Fruit fly (Drosophila melanogaster) whole organism, wandering third instar larva: Measurements from ENCODE around the gene chp.

Experiments used
- Abd-B ChIP-seq: fragments of >200 bp; optimal IDR thresholded peaks from 2 replicates; lab custom pipeline; 2017; ENCODE audit warnings: missing biosample characterization, missing genetic modification characterization
- CG32264 ChIP-seq: fragments of 200-800 bp; sonication (Bioruptor generic); optimal IDR thresholded peaks from 2 replicates; lab custom pipeline; 2016; ENCODE audit warnings: missing biosample characterization, missing genetic modification characterization
- CG9705 ChIP-seq: fragments of 200-800 bp; sonication (Bioruptor generic); optimal IDR thresholded peaks from 2 replicates; lab custom pipeline; 2018; ENCODE audit warnings: missing biosample characterization, mild to moderate bottlenecking, missing genetic modification characterization
- CrebA ChIP-seq: fragments of 200-800 bp; sonication (Bioruptor generic); optimal IDR thresholded peaks from 2 replicates; lab custom pipeline; 2016; ENCODE audit warnings: missing biosample characterization, mild to moderate bottlenecking, missing genetic modification characterization, borderline replicate concordance
- Dfd ChIP-seq: fragments of >200 bp; optimal IDR thresholded peaks from 2 replicates; lab custom pipeline; 2017; ENCODE audit warnings: missing biosample characterization, missing genetic modification characterization
- Dif ChIP-seq: fragments of 200-275, 200-300 bp; sonication (Bioruptor generic); optimal IDR thresholded peaks from 2 replicates; lab custom pipeline; 2018; ENCODE audit warnings: missing biosample characterization, missing genetic modification characterization; ENCODE audit not compliant: partially characterized antibody
- HLH106 ChIP-seq: fragments of 200-800 bp; optimal IDR thresholded peaks from 3 replicates; lab custom pipeline; 2019; ENCODE audit warnings: missing biosample characterization, mild to moderate bottlenecking, missing genetic modification characterization, moderate library complexity
- Hnf4 ChIP-seq: fragments of 200-800 bp; sonication (Bioruptor generic); optimal IDR thresholded peaks from 2 replicates; lab custom pipeline; 2016; ENCODE audit warnings: missing biosample characterization, mild to moderate bottlenecking, missing genetic modification characterization
- Hr83 ChIP-seq: fragments of 200-300 bp; sonication (Bioruptor generic); optimal IDR thresholded peaks from 2 replicates; lab custom pipeline; 2016; ENCODE audit warnings: missing biosample characterization, mild to moderate bottlenecking, missing genetic modification characterization, moderate library complexity; ENCODE audit not compliant: poor library complexity, severe bottlenecking
- Jra ChIP-seq: sonication (Bioruptor generic); optimal IDR thresholded peaks from 2 replicates; lab custom pipeline; 2016; ENCODE audit warnings: missing biosample characterization, missing genetic modification characterization
- Mio ChIP-seq: sonication (Bioruptor generic); optimal IDR thresholded peaks from 2 replicates; lab custom pipeline; 2016; ENCODE audit warnings: missing biosample characterization, missing genetic modification characterization
- Myc ChIP-seq: fragments of >200 bp; optimal IDR thresholded peaks from 2 replicates; lab custom pipeline; 2017
- N ChIP-seq: fragments of >200 bp; optimal IDR thresholded peaks from 2 replicates; lab custom pipeline; 2018; ENCODE audit warnings: missing biosample characterization, missing external identifiers, missing genetic modification characterization
- OdsH ChIP-seq: fragments of 200-800 bp; sonication (Bioruptor generic); optimal IDR thresholded peaks from 2 replicates; lab custom pipeline; 2016; ENCODE audit warnings: missing biosample characterization, mild to moderate bottlenecking, missing genetic modification characterization
- Sp1 ChIP-seq: fragments of 200-800 bp; sonication (Bioruptor generic); optimal IDR thresholded peaks from 3 replicates; lab custom pipeline; 2019; ENCODE audit warnings: missing biosample characterization, mild to moderate bottlenecking, missing genetic modification characterization, moderate library complexity
- Vsx2 ChIP-seq: fragments of 200-300, 225-300 bp; sonication (Bioruptor generic); optimal IDR thresholded peaks from 2 replicates; lab custom pipeline; 2018; ENCODE audit warnings: missing biosample characterization, missing genetic modification characterization; ENCODE audit not compliant: partially characterized antibody
- br ChIP-seq: fragments of 200-800 bp; sonication (Bioruptor generic); optimal IDR thresholded peaks from 2 replicates; lab custom pipeline; 2016; ENCODE audit warnings: missing biosample characterization, missing genetic modification characterization
- brk ChIP-seq: fragments of 200-800 bp; sonication (Bioruptor generic); optimal IDR thresholded peaks from 2 replicates; lab custom pipeline; 2016; ENCODE audit warnings: missing biosample characterization, mild to moderate bottlenecking, missing genetic modification characterization
- dl ChIP-seq, 2 experiments: fragments of 175-275, 200-275 bp in 1 of 2; fragments of 200-275 bp in 1 of 2; sonication (Bioruptor generic); optimal IDR thresholded peaks; lab custom pipeline; 2018; ENCODE audit warnings: mild to moderate bottlenecking in 2 of 2, missing biosample characterization in 2 of 2, missing genetic modification characterization in 2 of 2, moderate library complexity in 2 of 2; ENCODE audit not compliant: partially characterized antibody in 2 of 2, insufficient read depth in 1 of 2
- dmrt93B ChIP-seq: fragments of 200-800 bp; sonication (Bioruptor generic); optimal IDR thresholded peaks from 2 replicates; lab custom pipeline; 2018; ENCODE audit warnings: missing biosample characterization, mild to moderate bottlenecking, missing genetic modification characterization
- ey ChIP-seq: fragments of 200-800 bp; sonication (Bioruptor generic); optimal IDR thresholded peaks from 2 replicates; lab custom pipeline; 2016; ENCODE audit warnings: missing biosample characterization, missing genetic modification characterization
- foxo ChIP-seq, 2 experiments: fragments of 200-800 bp; sonication (Bioruptor generic); optimal IDR thresholded peaks; 2 replicates in 1 of 2; 3 replicates in 1 of 2; lab custom pipeline; 2016 to 2017; ENCODE audit warnings: missing biosample characterization in 2 of 2, missing genetic modification characterization in 2 of 2
- fru ChIP-seq: fragments of 200-800 bp; sonication (Bioruptor generic); optimal IDR thresholded peaks from 3 replicates; lab custom pipeline; 2016; ENCODE audit warnings: missing biosample characterization, mild to moderate bottlenecking, missing genetic modification characterization
- h ChIP-seq: fragments of 200-800 bp; sonication (Bioruptor generic); optimal IDR thresholded peaks from 3 replicates; lab custom pipeline; 2016; ENCODE audit warnings: missing biosample characterization, mild to moderate bottlenecking, missing genetic modification characterization
- jim ChIP-seq: fragments of 175-275, 200-325 bp; sonication (Bioruptor generic); optimal IDR thresholded peaks from 2 replicates; lab custom pipeline; 2016; ENCODE audit warnings: missing biosample characterization, mild to moderate bottlenecking, missing genetic modification characterization
- lola ChIP-seq: fragments of >200 bp; optimal IDR thresholded peaks from 2 replicates; lab custom pipeline; 2017; ENCODE audit warnings: missing biosample characterization, missing genetic modification characterization
- pan ChIP-seq: fragments of >200 bp; optimal IDR thresholded peaks from 2 replicates; lab custom pipeline; 2017
- rgr ChIP-seq: fragments of 200-800 bp; sonication (Bioruptor generic); optimal IDR thresholded peaks from 3 replicates; lab custom pipeline; 2016; ENCODE audit warnings: missing biosample characterization, mild to moderate bottlenecking, missing genetic modification characterization
- sage ChIP-seq: fragments of 200-800 bp; sonication (Bioruptor generic); optimal IDR thresholded peaks from 2 replicates; lab custom pipeline; 2016; ENCODE audit warnings: missing biosample characterization, mild to moderate bottlenecking, missing genetic modification characterization
- sv ChIP-seq: fragments of 200-800 bp; sonication (Bioruptor generic); optimal IDR thresholded peaks from 3 replicates; lab custom pipeline; 2016; ENCODE audit warnings: missing biosample characterization, missing genetic modification characterization
- usp ChIP-seq: fragments of >200 bp; optimal IDR thresholded peaks from 2 replicates; lab custom pipeline; 2017; ENCODE audit warnings: missing biosample characterization, missing genetic modification characterization

chp gene

dm6 chr3R:31251130-31251770 lies 40.7 kb upstream of the chp start:
- no peak for TF ChIP-seq Sp1
- TF ChIP-seq Hr83 (GFP tag; lab: Kevin White, UChicago): no peak
- no peak for TF ChIP-seq Dfd (GFP tag; lab: Kevin White, UChicago)
- TF ChIP-seq Abd-B (GFP tag; lab: Kevin White, UChicago): no peak
- TF ChIP-seq dmrt93B (GFP tag; lab: Kevin White, UChicago): no peak
- no peak for TF ChIP-seq br (GFP tag; lab: Kevin White, UChicago)
- TF ChIP-seq Mio: no peak
- no peak for TF ChIP-seq OdsH (GFP tag; lab: Kevin White, UChicago)
- no peak for TF ChIP-seq foxo (GFP tag; optimal IDR thresholded peaks at IDR 0.05; lab: Kevin White, UChicago)
- TF ChIP-seq Myc (lab: Kevin White, UChicago): no peak
- TF ChIP-seq sage (GFP tag; lab: Kevin White, UChicago): no peak
- TF ChIP-seq brk (GFP tag; lab: Kevin White, UChicago): no peak

- TF ChIP-seq sage (GFP tag; lab: Kevin White, UChicago): no peak
- no peak for TF ChIP-seq CG9705 (GFP tag; lab: Kevin White, UChicago)
- TF ChIP-seq Vsx2 (GFP tag; lab: Kevin White, UChicago): no peak
- no peak for TF ChIP-seq Hr83 (GFP tag; lab: Kevin White, UChicago)
- TF ChIP-seq N: no peak
- TF ChIP-seq Sp1: no peak
- TF ChIP-seq dl (GFP tag; optimal IDR thresholded peaks at IDR 0.05; lab: Kevin White, UChicago; ENCODE audit: insufficient read depth in 1 of 2, partially characterized antibody in 2 of 2): no peak
- no peak for TF ChIP-seq Dif
- no peak for TF ChIP-seq fru
- TF ChIP-seq brk (GFP tag; lab: Kevin White, UChicago): no peak
- TF ChIP-seq foxo (GFP tag; optimal IDR thresholded peaks at IDR 0.05; lab: Kevin White, UChicago): no peak
- TF ChIP-seq br (GFP tag; lab: Kevin White, UChicago): no peak
Measured at dm6 chr3R:31250426-31251034, 40.0 kb upstream of the chp start.

- no peak for TF ChIP-seq fru
- no peak for TF ChIP-seq Dif
- no peak for TF ChIP-seq h (GFP tag; lab: Kevin White, UChicago)
- TF ChIP-seq jim (GFP tag; lab: Kevin White, UChicago): no peak
- TF ChIP-seq brk (GFP tag; lab: Kevin White, UChicago): no peak
- no peak for TF ChIP-seq Mio
- no peak for TF ChIP-seq br (GFP tag; lab: Kevin White, UChicago)
- no peak for TF ChIP-seq Myc (lab: Kevin White, UChicago)
- no peak for TF ChIP-seq Hnf4
- no peak for TF ChIP-seq N
- TF ChIP-seq CG32264 (GFP tag; lab: Kevin White, UChicago): no peak
- no peak for TF ChIP-seq Jra
- no peak for TF ChIP-seq HLH106 (tag; lab: Kevin White, UChicago)
Measured at dm6 chr3R:31248245-31248644, 37.7 kb upstream of the chp start.

- TF ChIP-seq CG9705 (GFP tag; lab: Kevin White, UChicago) (no peak), HLH106 (tag; lab: Kevin White, UChicago) (peak; percentile 29), br (GFP tag; lab: Kevin White, UChicago) (no peak), jim (GFP tag; lab: Kevin White, UChicago) (no peak), lola (GFP tag; lab: Kevin White, UChicago) (no peak), fru (peak; percentile 37), foxo (GFP tag; optimal IDR thresholded peaks at IDR 0.05; lab: Kevin White, UChicago) (peak in 1 of 2 experiments; percentile 15), sv (GFP tag; lab: Kevin White, UChicago) (peak; percentile 21), usp (GFP tag; lab: Kevin White, UChicago) (no peak), dl (GFP tag; optimal IDR thresholded peaks at IDR 0.05; lab: Kevin White, UChicago; ENCODE audit: insufficient read depth in 1 of 2, partially characterized antibody in 2 of 2) (no peak), h (GFP tag; lab: Kevin White, UChicago) (peak; percentile 13), Hnf4 (no peak)
Measured at dm6 chr3R:31247281-31247995, 36.9 kb upstream of the chp start.

dm6 chr3R:31245785-31246184 lies 35.3 kb upstream of the chp start:
- TF ChIP-seq sage (GFP tag; lab: Kevin White, UChicago) (no peak), Myc (lab: Kevin White, UChicago) (no peak), rgr (GFP tag; lab: Kevin White, UChicago) (no peak), CrebA (GFP tag; lab: Kevin White, UChicago) (no peak), ey (no peak), pan (lab: Kevin White, UChicago) (no peak), HLH106 (tag; lab: Kevin White, UChicago) (no peak), Hr83 (GFP tag; lab: Kevin White, UChicago) (no peak), foxo (GFP tag; optimal IDR thresholded peaks at IDR 0.05; lab: Kevin White, UChicago) (no peak), Abd-B (GFP tag; lab: Kevin White, UChicago) (no peak), Sp1 (no peak), dl (GFP tag; optimal IDR thresholded peaks at IDR 0.05; lab: Kevin White, UChicago; ENCODE audit: insufficient read depth in 1 of 2, partially characterized antibody in 2 of 2) (no peak), Mio (no peak), h (GFP tag; lab: Kevin White, UChicago) (no peak)
